Fruit fly (Drosophila melanogaster): Measurements from ENCODE around the gene CG12620.

CG12620 gene

dm6 chr2L:17125861-17126260, 38.4 kb downstream of the CG12620 start, which contains the start of gene CG31784:
CG31784 (minus strand) TSS chr2L:17125961.
- TF ChIP-seq psq (GFP tag; optimal IDR thresholded peaks at IDR 0.05), result no peak
- no peak for TF ChIP-seq Myc (optimal IDR thresholded peaks at IDR 0.05)
- no peak for TF ChIP-seq brk (GFP tag; optimal IDR thresholded peaks at IDR 0.05)
- no peak for TF ChIP-seq jim (GFP tag; optimal IDR thresholded peaks at IDR 0.05)
- TF ChIP-seq CrebA (GFP tag; optimal IDR thresholded peaks at IDR 0.05; ENCODE audit: borderline replicate concordance), result no peak
- no peak for TF ChIP-seq dmrt93B (GFP tag; optimal IDR thresholded peaks at IDR 0.05)
- no peak for TF ChIP-seq rgr (GFP tag; optimal IDR thresholded peaks at IDR 0.05)

DNA sequence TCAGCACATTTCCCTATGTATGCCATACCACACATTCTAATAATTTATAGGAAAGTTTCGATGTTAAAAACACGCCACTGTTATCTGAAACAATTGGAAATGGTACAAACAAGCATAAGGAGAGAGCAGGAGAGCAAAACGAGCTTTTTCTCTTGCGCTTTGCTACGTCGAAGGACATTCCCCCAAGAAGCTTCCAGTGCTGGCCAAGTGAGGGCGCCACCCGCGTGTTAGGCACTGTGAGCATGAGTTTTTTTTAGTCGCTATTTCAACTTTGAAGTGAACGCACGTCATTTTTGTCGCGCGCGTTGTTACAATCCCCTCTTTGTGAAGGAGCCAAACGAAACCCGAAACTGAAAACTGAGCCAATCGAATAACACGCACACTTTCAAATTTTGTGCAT, 43.4 kb downstream of the CG12620 start, which contains the start of the genes CG34106 and beat-IIIa:
TSS of gene CG34106 (plus strand) at position 230 of the 400 bp plus-strand sequence.
TSS of gene beat-IIIa (plus strand) at position 230 of the 400 bp plus-strand sequence.
- TF ChIP-seq Vsx2 (GFP tag; optimal IDR thresholded peaks at IDR 0.05; ENCODE audit: partially characterized antibody) (no peak), usp (GFP tag; optimal IDR thresholded peaks at IDR 0.05) (no peak), dmrt93B (GFP tag; optimal IDR thresholded peaks at IDR 0.05) (no peak), br (GFP tag; optimal IDR thresholded peaks at IDR 0.05) (no peak), foxo (GFP tag; optimal IDR thresholded peaks at IDR 0.05) (no peak), Abd-B (GFP tag; optimal IDR thresholded peaks at IDR 0.05) (no peak), h (GFP tag; optimal IDR thresholded peaks at IDR 0.05) (no peak), HLH106 (tag; optimal IDR thresholded peaks at IDR 0.05) (no peak), GATAd (GFP tag; optimal IDR thresholded peaks at IDR 0.05) (no peak), sage (GFP tag; optimal IDR thresholded peaks at IDR 0.05) (no peak), sv (GFP tag; optimal IDR thresholded peaks at IDR 0.05) (no peak), jim (GFP tag; optimal IDR thresholded peaks at IDR 0.05) (no peak), woc (GFP tag; optimal IDR thresholded peaks at IDR 0.05) (no peak)
